Fruit fly (Drosophila melanogaster) whole organism, larva: ENCODE data around the gene RabX6.

ENCODE experiments used
- noc ChIP-seq: fragments of 200-800 bp; sonication (Bioruptor generic); optimal IDR thresholded peaks from 3 replicates; lab custom pipeline; 2019; ENCODE audit warnings: missing biosample characterization, mild to moderate bottlenecking, missing genetic modification characterization, moderate library complexity

RabX6 gene

dm6 chr3L:721863-722262, 31.5 kb downstream of the RabX6 start:
- TF ChIP-seq noc (tag; lab: Kevin White, UChicago): no peak

- no peak for TF ChIP-seq noc (tag; lab: Kevin White, UChicago)
Observed at dm6 chr3L:722386-722785, 32.1 kb downstream of the RabX6 start.

- no peak for TF ChIP-seq noc (tag; lab: Kevin White, UChicago)
Observed at dm6 chr3L:723654-724461, 33.5 kb downstream of the RabX6 start.

dm6 chr3L:724518-725341, 34.4 kb downstream of the RabX6 start:
- no peak for TF ChIP-seq noc (tag; lab: Kevin White, UChicago)

dm6 chr3L:725527-726191, 35.3 kb downstream of the RabX6 start:
- no peak for TF ChIP-seq noc (tag; lab: Kevin White, UChicago)

- no peak for TF ChIP-seq noc (tag; lab: Kevin White, UChicago)
Observed at dm6 chr3L:726486-727180, 36.3 kb downstream of the RabX6 start.

dm6 chr3L:727190-727589, 36.9 kb downstream of the RabX6 start:
- TF ChIP-seq noc (tag; lab: Kevin White, UChicago): no peak

- TF ChIP-seq noc (tag; lab: Kevin White, UChicago): no peak
Observed at dm6 chr3L:727874-728273, 37.6 kb downstream of the RabX6 start.

dm6 chr3L:728579-728978, 38.3 kb downstream of the RabX6 start:
- no peak for TF ChIP-seq noc (tag; lab: Kevin White, UChicago)

dm6 chr3L:729345-729744, 39.0 kb downstream of the RabX6 start:
- no peak for TF ChIP-seq noc (tag; lab: Kevin White, UChicago)

- TF ChIP-seq noc (tag; lab: Kevin White, UChicago): no peak
Observed at dm6 chr3L:731469-731868, 41.2 kb downstream of the RabX6 start.

- no peak for TF ChIP-seq noc (tag; lab: Kevin White, UChicago)
Observed at dm6 chr3L:732290-732954, 42.1 kb downstream of the RabX6 start.

- no peak for TF ChIP-seq noc (tag; lab: Kevin White, UChicago)
Observed at dm6 chr3L:733174-733829, 43.0 kb downstream of the RabX6 start.
